Fruit fly (Drosophila melanogaster) whole organism, embryonic: Measurements from ENCODE around the gene wb.

ENCODE experiments used
- Adf1 ChIP-seq: fragments of 200-800 bp; sonication (Bioruptor generic); IDR thresholded peaks from 2 replicates; pipeline ENCODE4 v1.3.6; 2022; ENCODE audit warnings: missing biosample characterization, missing genetic modification characterization
- Awh ChIP-seq: fragments of 200-800 bp; sonication (Bioruptor generic); IDR thresholded peaks from 2 replicates; pipeline ENCODE4, ENCODE4 v1.3.6; 2022; ENCODE audit warnings: missing biosample characterization, missing genetic modification characterization
- Blimp-1 ChIP-seq: fragments of 200-800 bp; sonication (Bioruptor generic); optimal IDR thresholded peaks from 3 replicates; lab custom pipeline; 2018; ENCODE audit warnings: missing biosample characterization, missing genetic modification characterization, mild to moderate bottlenecking, moderate library complexity, missing genetic modification reagents
- CG10267 ChIP-seq: fragments of 200-800 bp; sonication (Bioruptor generic); optimal IDR thresholded peaks from 2 replicates; lab custom pipeline; 2018; ENCODE audit warnings: missing biosample characterization, mild to moderate bottlenecking, missing genetic modification characterization, moderate library complexity
- CG12071 ChIP-seq: fragments of 200-800 bp; sonication (Bioruptor generic); optimal IDR thresholded peaks from 3 replicates; lab custom pipeline; 2018; ENCODE audit warnings: missing biosample characterization, mild to moderate bottlenecking, missing genetic modification characterization
- CG13775 ChIP-seq: fragments of 200-800 bp; sonication (Bioruptor generic); optimal IDR thresholded peaks from 3 replicates; lab custom pipeline; 2017; ENCODE audit warnings: missing biosample characterization, mild to moderate bottlenecking, missing genetic modification characterization
- CG14710 ChIP-seq: fragments of 200-800 bp; sonication (Bioruptor generic); optimal IDR thresholded peaks from 3 replicates; lab custom pipeline; 2019; ENCODE audit warnings: missing biosample characterization, mild to moderate bottlenecking, missing genetic modification characterization, moderate library complexity
- CG15601 ChIP-seq: fragments of 200-800 bp; sonication (Bioruptor generic); optimal IDR thresholded peaks from 3 replicates; lab custom pipeline; 2019; ENCODE audit warnings: missing biosample characterization, mild to moderate bottlenecking, missing genetic modification characterization, moderate library complexity
- CG16815 ChIP-seq: fragments of 200-800 bp; sonication (Bioruptor generic); optimal IDR thresholded peaks from 3 replicates; lab custom pipeline; 2017; ENCODE audit warnings: missing biosample characterization, mild to moderate bottlenecking, missing genetic modification characterization
- CG16863 ChIP-seq: fragments of 200-800 bp; sonication (Bioruptor generic); optimal IDR thresholded peaks from 3 replicates; lab custom pipeline; 2016; ENCODE audit warnings: missing biosample characterization, missing genetic modification characterization
- CG17361 ChIP-seq: fragments of 200-800 bp; sonication (Bioruptor generic); IDR thresholded peaks from 3 replicates; pipeline ENCODE4 v1.3.6; 2022; ENCODE audit warnings: missing biosample characterization, missing genetic modification characterization
- CG17568 ChIP-seq: fragments of 200-800 bp; sonication (Bioruptor generic); optimal IDR thresholded peaks from 2 replicates; lab custom pipeline; 2018; ENCODE audit warnings: missing biosample characterization, mild to moderate bottlenecking, missing genetic modification characterization, moderate library complexity
- CG1792 ChIP-seq: fragments of 200-800 bp; sonication (Bioruptor generic); optimal IDR thresholded peaks from 2 replicates; lab custom pipeline; 2016; ENCODE audit warnings: missing biosample characterization, missing genetic modification characterization
- CG18619 ChIP-seq: fragments of 200-800 bp; sonication (Bioruptor generic); optimal IDR thresholded peaks from 3 replicates; lab custom pipeline; 2017; ENCODE audit warnings: missing biosample characterization, mild to moderate bottlenecking, missing genetic modification characterization
- CG2678 ChIP-seq: fragments of 200-800 bp; sonication (Bioruptor generic); optimal IDR thresholded peaks from 3 replicates; lab custom pipeline; 2019; ENCODE audit warnings: missing biosample characterization, mild to moderate bottlenecking, missing genetic modification characterization, moderate library complexity
- CG3838 ChIP-seq: fragments of 200-800 bp; sonication (Bioruptor generic); optimal IDR thresholded peaks from 3 replicates; lab custom pipeline; 2016; ENCODE audit warnings: missing biosample characterization, missing genetic modification characterization
- CG3847 ChIP-seq: fragments of 200-800 bp; sonication (Bioruptor generic); IDR thresholded peaks from 2 replicates; pipeline ENCODE4 v1.3.6; 2022; ENCODE audit warnings: missing biosample characterization, missing genetic modification characterization
- CG4404 ChIP-seq: fragments of 200-800 bp; sonication (Bioruptor generic); IDR thresholded peaks from 2 replicates; pipeline ENCODE4 v1.3.6; 2022; ENCODE audit warnings: missing biosample characterization, missing genetic modification characterization
- CG4424 ChIP-seq: fragments of 200-800 bp; sonication (Bioruptor generic); optimal IDR thresholded peaks from 3 replicates; lab custom pipeline; 2016; ENCODE audit warnings: missing biosample characterization, missing genetic modification characterization
- CG4617 ChIP-seq: fragments of 200-800 bp; sonication (Bioruptor generic); optimal IDR thresholded peaks from 3 replicates; lab custom pipeline; 2016; ENCODE audit warnings: missing biosample characterization, missing genetic modification characterization, borderline replicate concordance
- CG4707 ChIP-seq: fragments of 200-800 bp; sonication (Bioruptor generic); optimal IDR thresholded peaks from 2 replicates; lab custom pipeline; 2018; ENCODE audit warnings: missing biosample characterization, mild to moderate bottlenecking, missing genetic modification characterization, moderate library complexity
- CG4820 ChIP-seq: fragments of 200-800 bp; sonication (Bioruptor generic); optimal IDR thresholded peaks from 3 replicates; lab custom pipeline; 2016; ENCODE audit warnings: missing biosample characterization, missing genetic modification characterization
- CG7839 ChIP-seq: fragments of 200-800 bp; sonication (Bioruptor generic); optimal IDR thresholded peaks from 3 replicates; lab custom pipeline; 2018; ENCODE audit warnings: missing biosample characterization, mild to moderate bottlenecking, missing genetic modification characterization, moderate library complexity
- CG8478 ChIP-seq: fragments of >200 bp; optimal IDR thresholded peaks from 2 replicates; lab custom pipeline; 2018
- CG9437 ChIP-seq: fragments of 200-800 bp; sonication (Bioruptor generic); optimal IDR thresholded peaks from 2 replicates; lab custom pipeline; 2018; ENCODE audit warnings: missing biosample characterization, mild to moderate bottlenecking, missing genetic modification characterization
- CG9817 ChIP-seq: fragments of 200-800 bp; sonication (Bioruptor generic); optimal IDR thresholded peaks from 2 replicates; lab custom pipeline; 2018; ENCODE audit warnings: missing biosample characterization, mild to moderate bottlenecking, missing genetic modification characterization, moderate library complexity
- CG9876 ChIP-seq: fragments of 200-800 bp; sonication (Bioruptor generic); optimal IDR thresholded peaks from 2 replicates; lab custom pipeline; 2016; ENCODE audit warnings: missing biosample characterization, missing genetic modification characterization
- CG9932 ChIP-seq: fragments of 200-800 bp; sonication (Bioruptor generic); IDR thresholded peaks from 2 replicates; pipeline ENCODE4 v1.3.6; 2022; ENCODE audit warnings: missing biosample characterization, missing genetic modification characterization
- CHES-1-like ChIP-seq: fragments of 200-800 bp; sonication (Bioruptor generic); optimal IDR thresholded peaks from 2 replicates; lab custom pipeline; 2016; ENCODE audit warnings: missing biosample characterization, missing genetic modification characterization
- CkIIα-i1 ChIP-seq: fragments of 200-800 bp; sonication (Bioruptor generic); IDR thresholded peaks from 2 replicates; pipeline ENCODE4 v1.3.6; 2022; ENCODE audit warnings: missing biosample characterization, missing genetic modification characterization
- Ets97D ChIP-seq: fragments of 200-800 bp; sonication (Bioruptor generic); optimal IDR thresholded peaks from 3 replicates; lab custom pipeline; 2016; ENCODE audit warnings: missing biosample characterization, missing genetic modification characterization
- Fer2 ChIP-seq: fragments of 200-800 bp; sonication (Bioruptor generic); optimal IDR thresholded peaks from 2 replicates; lab custom pipeline; 2018; ENCODE audit warnings: missing biosample characterization, mild to moderate bottlenecking, missing genetic modification characterization, moderate library complexity
- Gug ChIP-seq: fragments of 200-800 bp; sonication (Bioruptor generic); IDR thresholded peaks from 4 replicates; pipeline ENCODE4 v1.3.6; 2022; ENCODE audit warnings: missing biosample characterization, missing genetic modification characterization
- Med ChIP-seq: fragments of 200-800 bp; sonication (Bioruptor generic); peaks from one replicate; lab custom pipeline; 2016; ENCODE audit warnings: missing biosample characterization, missing genetic modification characterization, mild to moderate bottlenecking, inconsistent platforms, moderate library complexity
- Nf-YC ChIP-seq: fragments of 200-800 bp; optimal IDR thresholded peaks from 3 replicates; lab custom pipeline; 2019; ENCODE audit warnings: missing biosample characterization, mild to moderate bottlenecking, missing genetic modification characterization, moderate library complexity
- Ravus ChIP-seq: fragments of 200-800 bp; sonication (Bioruptor generic); IDR thresholded peaks from 2 replicates; pipeline ENCODE4 v1.3.6; 2022; ENCODE audit warnings: missing biosample characterization, missing genetic modification characterization
- Trl ChIP-seq, 3 experiments: fragments of >200 bp in 2 of 3; fragments of 200-800 bp in 1 of 3; sonication (Bioruptor generic) in 1 of 3; optimal IDR thresholded peaks; 2 replicates in 1 of 3; 3 replicates in 2 of 3; lab custom pipeline; 2016 to 2017; ENCODE audit warnings: missing biosample characterization in 1 of 3, missing genetic modification characterization in 1 of 3
- ac ChIP-seq: fragments of 200-800 bp; sonication (Bioruptor generic); optimal IDR thresholded peaks from 3 replicates; lab custom pipeline; 2017; ENCODE audit warnings: missing biosample characterization, mild to moderate bottlenecking, missing genetic modification characterization
- cg ChIP-seq: fragments of 200-800 bp; sonication (Bioruptor generic); optimal IDR thresholded peaks from 3 replicates; lab custom pipeline; 2019; ENCODE audit warnings: missing biosample characterization, mild to moderate bottlenecking, missing genetic modification characterization, moderate library complexity
- dysf ChIP-seq: fragments of 200-800 bp; sonication (Bioruptor generic); IDR thresholded peaks from 3 replicates; pipeline ENCODE4 v1.3.6; 2022; ENCODE audit warnings: missing biosample characterization, missing genetic modification characterization
- eyg ChIP-seq: fragments of 200-800 bp; sonication (Bioruptor generic); optimal IDR thresholded peaks from 3 replicates; lab custom pipeline; 2016; ENCODE audit warnings: missing biosample characterization, missing genetic modification characterization
- gsb-n ChIP-seq: fragments of 200-800 bp; sonication (Bioruptor generic); optimal IDR thresholded peaks from 3 replicates; lab custom pipeline; 2018; ENCODE audit warnings: missing biosample characterization, mild to moderate bottlenecking, missing genetic modification characterization
- nerfin-2 ChIP-seq: fragments of 200-800 bp; sonication (Bioruptor generic); IDR thresholded peaks from 2 replicates; pipeline ENCODE4 v1.3.6; 2022; ENCODE audit warnings: missing biosample characterization, missing genetic modification characterization; ENCODE audit not compliant: partially characterized antibody
- sc ChIP-seq, 3 experiments: fragments of >200 bp in 2 of 3; fragments of 200-800 bp in 1 of 3; sonication (Bioruptor generic) in 1 of 3; optimal IDR thresholded peaks; 2 replicates in 2 of 3; 3 replicates in 1 of 3; lab custom pipeline; 2017; ENCODE audit warnings: mild to moderate bottlenecking in 1 of 3, missing biosample characterization in 1 of 3, missing genetic modification characterization in 1 of 3, missing genetic modification reagents in 1 of 3
- sens ChIP-seq: fragments of 200-800 bp; sonication (Bioruptor generic); peaks from one replicate; lab custom pipeline; 2016; ENCODE audit warnings: missing biosample characterization, missing genetic modification characterization
- tgo ChIP-seq: fragments of 200-800 bp; sonication (Bioruptor generic); IDR thresholded peaks from 3 replicates; pipeline ENCODE4 v1.3.6; 2022; ENCODE audit warnings: missing biosample characterization, missing genetic modification characterization
- tna ChIP-seq: fragments of 200-800 bp; sonication (Bioruptor generic); IDR thresholded peaks from 2 replicates; pipeline ENCODE4 v1.3.6; 2022; ENCODE audit warnings: missing biosample characterization, missing genetic modification characterization; ENCODE audit not compliant: partially characterized antibody
- toy ChIP-seq: fragments of 200-800 bp; sonication (Bioruptor generic); IDR thresholded peaks from 2 replicates; pipeline ENCODE4 v1.3.6; 2022; ENCODE audit warnings: missing biosample characterization, missing genetic modification characterization
- tx ChIP-seq: fragments of 200-800 bp; sonication (Bioruptor generic); optimal IDR thresholded peaks from 2 replicates; lab custom pipeline; 2016; ENCODE audit warnings: missing biosample characterization, missing genetic modification characterization
- unc-4 ChIP-seq: fragments of 200-800 bp; sonication (Bioruptor generic); IDR thresholded peaks from 2 replicates; pipeline ENCODE4 v1.3.6; 2022; ENCODE audit warnings: missing biosample characterization, missing genetic modification characterization; ENCODE audit not compliant: partially characterized antibody
- wek ChIP-seq: fragments of 200-800 bp; sonication (Bioruptor generic); optimal IDR thresholded peaks from 3 replicates; lab custom pipeline; 2018; ENCODE audit warnings: missing biosample characterization, mild to moderate bottlenecking, missing genetic modification characterization, moderate library complexity

The wb gene

dm6 chr2L:14307516-14307915, 44.7 kb downstream of the wb start (continued):
- no peak for TF ChIP-seq toy (GFP tag; lab: Robert Waterston, UW)
- TF ChIP-seq Blimp-1, result peak; percentile 54
- TF ChIP-seq CkIIα-i1 (GFP tag; lab: Robert Waterston, UW), result no peak
- no peak for TF ChIP-seq eyg
- TF ChIP-seq Trl (optimal IDR thresholded peaks at IDR 0.05; lab: Kevin White, UChicago), result no peak
- TF ChIP-seq Trl (GFP tag; optimal IDR thresholded peaks at IDR 0.05; lab: Kevin White, UChicago), result no peak
- TF ChIP-seq wek (GFP tag; lab: Kevin White, UChicago), result peak; percentile 16
- TF ChIP-seq CG1792 (GFP tag; lab: Kevin White, UChicago), result no peak
- peak; percentile 0 for TF ChIP-seq CG18619
- no peak for TF ChIP-seq cg
- no peak for TF ChIP-seq CG16863 (GFP tag; lab: Kevin White, UChicago)
- TF ChIP-seq Ets97D (GFP tag; lab: Kevin White, UChicago), result no peak
- no peak for TF ChIP-seq tx (GFP tag; lab: Kevin White, UChicago)
- no peak for TF ChIP-seq CHES-1-like
- no peak for TF ChIP-seq CG4424 (GFP tag; lab: Kevin White, UChicago)
- no peak for TF ChIP-seq CG10267 (tag; lab: Kevin White, UChicago)
- no peak for TF ChIP-seq CG3847
- TF ChIP-seq CG9437, result no peak
- TF ChIP-seq CG9876 (GFP tag; lab: Kevin White, UChicago), result no peak
- TF ChIP-seq Gug (GFP tag; lab: Robert Waterston, UW), result no peak
- peak; percentile 29 for TF ChIP-seq CG15601
- no peak for TF ChIP-seq unc-4 (GFP tag; lab: Robert Waterston, UW)
- TF ChIP-seq nerfin-2 (GFP tag; lab: Robert Waterston, UW), result no peak
- TF ChIP-seq CG13775, result no peak
- no peak for TF ChIP-seq CG17361 (GFP tag; lab: Robert Waterston, UW)
- no peak for TF ChIP-seq CG4820 (GFP tag; lab: Kevin White, UChicago)
- no peak for TF ChIP-seq Med
- TF ChIP-seq tgo (GFP tag; lab: Robert Waterston, UW), result no peak
- TF ChIP-seq Ravus (GFP tag; lab: Robert Waterston, UW), result no peak
- TF ChIP-seq CG16815 (GFP tag; lab: Kevin White, UChicago), result no peak
- peak; percentile 76 for TF ChIP-seq sens (GFP tag; lab: Kevin White, UChicago)
- no peak for TF ChIP-seq Nf-YC (tag; lab: Kevin White, UChicago)
- no peak for TF ChIP-seq CG9817 (tag; lab: Kevin White, UChicago)
- TF ChIP-seq tna (GFP tag; lab: Robert Waterston, UW), result no peak
- TF ChIP-seq Adf1 (GFP tag; lab: Robert Waterston, UW), result no peak
- no peak for TF ChIP-seq CG14710
- peak; percentile 51 for TF ChIP-seq gsb-n (tag; lab: Kevin White, UChicago)
- peak; percentile 49; the same call in 1 of the 2 replicates for TF ChIP-seq Awh (GFP tag; lab: Robert Waterston, UW)
- no peak for TF ChIP-seq CG4707 (GFP tag; lab: Kevin White, UChicago)
- TF ChIP-seq CG7839 (tag; lab: Kevin White, UChicago), result no peak
- peak; percentile 48 for TF ChIP-seq CG12071 (GFP tag; lab: Kevin White, UChicago)
- no peak for TF ChIP-seq CG4617 (GFP tag; lab: Kevin White, UChicago)
- TF ChIP-seq CG2678 (tag; lab: Kevin White, UChicago), result peak; percentile 34
- no peak for TF ChIP-seq CG3838
- no peak for TF ChIP-seq sc (optimal IDR thresholded peaks at IDR 0.05; lab: Kevin White, UChicago)
- peak; percentile 21 for TF ChIP-seq sc (GFP tag; optimal IDR thresholded peaks at IDR 0.05; lab: Kevin White, UChicago)
- TF ChIP-seq ac, result no peak
- no peak for TF ChIP-seq CG9932
- TF ChIP-seq Fer2, result no peak
- TF ChIP-seq CG8478, result no peak
- no peak for TF ChIP-seq dysf
- no peak for TF ChIP-seq CG4404 (GFP tag; lab: Robert Waterston, UW)
- peak; percentile 61 for TF ChIP-seq CG17568
